Worm (Caenorhabditis elegans): ENCODE results near the gene mrps-9.

mrps-9 gene

DNA sequence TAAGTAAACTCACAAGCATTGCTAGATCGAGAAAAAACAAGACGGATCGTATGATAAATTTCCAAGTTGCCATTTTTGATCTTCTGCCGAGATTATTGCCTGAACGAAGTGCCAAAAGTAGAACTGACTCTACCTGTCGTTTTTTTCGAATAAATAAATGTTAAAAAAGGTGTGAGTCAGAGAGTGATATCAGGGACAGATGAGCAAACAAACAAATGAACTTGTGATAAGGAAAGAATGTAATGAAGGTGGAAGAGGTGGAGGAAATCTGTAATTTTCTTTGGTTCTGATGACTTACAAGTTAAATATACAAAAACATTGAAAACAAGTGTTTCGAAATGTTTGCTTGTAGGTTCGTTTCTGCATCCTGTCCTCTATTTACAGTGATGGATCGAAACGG, 26.5 kb upstream of the mrps-9 start, which contains the start of gene tsp-1:
tsp-1 (minus strand) TSS at position 99 of the 400 bp plus-strand sequence.
- no peak for TF ChIP-seq snpc-4 (tag; optimal IDR thresholded peaks at IDR 0.05)
- no peak for TF ChIP-seq M03D4.4 (tag; optimal IDR thresholded peaks at IDR 0.05)
- no peak for TF ChIP-seq nhr-237 (tag; optimal IDR thresholded peaks at IDR 0.05)
- TF ChIP-seq unc-62 (GFP tag; optimal IDR thresholded peaks at IDR 0.05), result no peak
- TF ChIP-seq tbx-8 (GFP tag; optimal IDR thresholded peaks at IDR 0.05), result no peak
- no peak for TF ChIP-seq unc-120 (tag; optimal IDR thresholded peaks at IDR 0.05; ENCODE audit: poor library complexity, severe bottlenecking)
- TF ChIP-seq nhr-28 (tag; optimal IDR thresholded peaks at IDR 0.05), result no peak
- no peak for TF ChIP-seq sptf-1 (tag; optimal IDR thresholded peaks at IDR 0.05)

DNA sequence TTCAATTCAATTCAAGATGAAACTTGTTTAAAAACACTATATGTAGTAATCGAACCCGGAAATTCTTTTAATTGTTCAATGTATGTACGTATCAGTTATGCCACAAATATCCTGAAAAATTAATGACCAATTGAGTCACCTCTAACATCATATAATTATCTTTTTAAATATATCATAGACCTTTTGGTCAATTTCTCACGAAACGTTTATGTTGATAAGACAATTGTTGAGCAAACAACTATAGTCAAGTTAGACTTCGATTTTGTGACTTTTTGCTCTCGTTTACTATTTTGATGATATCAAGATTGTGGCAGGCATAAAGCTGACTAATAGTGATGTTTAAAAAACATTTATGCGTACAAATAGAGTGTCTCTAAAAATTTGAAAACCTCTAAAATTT, 25.6 kb upstream of the mrps-9 start:
- TF ChIP-seq pha-4 (tag; optimal IDR thresholded peaks at IDR 0.05), result no peak
- no peak for TF ChIP-seq lin-13 (tag; optimal IDR thresholded peaks at IDR 0.05)

DNA sequence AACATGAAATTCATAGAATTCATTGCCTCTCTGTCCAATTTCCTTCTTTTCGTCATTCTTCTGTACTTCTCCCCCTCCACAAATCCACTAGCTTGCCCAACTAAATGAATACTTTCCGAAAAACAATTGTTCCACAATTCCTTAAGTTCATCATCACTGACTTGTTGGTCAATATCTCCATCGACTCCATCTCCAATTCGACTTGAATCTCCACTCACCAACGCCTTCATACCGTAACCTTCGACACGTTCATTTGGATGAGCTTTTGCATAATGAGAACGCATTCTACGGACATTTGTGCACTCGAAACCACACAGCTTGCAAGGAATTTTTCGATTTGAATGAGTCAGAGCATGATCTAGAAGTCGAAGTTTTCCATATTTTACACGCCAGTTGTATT, 24.9 kb upstream of the mrps-9 start:
- no peak for TF ChIP-seq nhr-76 (tag; optimal IDR thresholded peaks at IDR 0.05)

DNA sequence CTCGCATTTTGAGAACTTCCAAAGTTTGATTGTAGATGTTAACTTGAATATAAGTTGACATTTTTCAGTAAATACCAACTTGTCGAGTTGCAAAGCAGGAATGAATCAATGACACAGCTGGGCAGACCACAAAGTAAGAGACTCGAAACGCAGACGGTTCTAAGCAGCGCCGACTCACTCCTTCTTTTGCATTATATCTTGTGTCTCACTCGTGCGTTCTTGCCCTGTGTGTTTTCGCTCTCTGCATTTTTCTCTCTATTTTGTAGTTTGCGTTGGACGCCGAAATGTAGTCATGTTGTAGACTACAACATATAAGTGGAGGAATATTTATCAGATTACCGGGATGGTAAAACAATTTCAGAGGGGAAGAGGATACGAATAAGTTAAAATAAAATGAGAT, 23.1 kb upstream of the mrps-9 start, which contains the start of gene C02F5.12:
C02F5.12 (minus strand) TSS at position 221 of the 400 bp plus-strand sequence.
- TF ChIP-seq mep-1 (tag; optimal IDR thresholded peaks at IDR 0.05), result peak; percentile 6
- TF ChIP-seq unc-120 (tag; optimal IDR thresholded peaks at IDR 0.05; ENCODE audit: poor library complexity, severe bottlenecking), result no peak
- no peak for TF ChIP-seq ceh-83 (GFP tag; optimal IDR thresholded peaks at IDR 0.05)
- TF ChIP-seq sptf-1 (tag; optimal IDR thresholded peaks at IDR 0.05), result no peak
- peak; percentile 95 for TF ChIP-seq nhr-12 (tag; optimal IDR thresholded peaks at IDR 0.05)
- TF ChIP-seq nhr-28 (tag; optimal IDR thresholded peaks at IDR 0.05), result peak; percentile 19
- no peak for TF ChIP-seq tbx-8 (GFP tag; optimal IDR thresholded peaks at IDR 0.05)
- peak; percentile 3 for TF ChIP-seq lsy-2 (tag; optimal IDR thresholded peaks at IDR 0.05)
- TF ChIP-seq sem-2 (GFP tag; optimal IDR thresholded peaks at IDR 0.05), result no peak
- no peak for TF ChIP-seq M03D4.4 (tag; optimal IDR thresholded peaks at IDR 0.05)

DNA sequence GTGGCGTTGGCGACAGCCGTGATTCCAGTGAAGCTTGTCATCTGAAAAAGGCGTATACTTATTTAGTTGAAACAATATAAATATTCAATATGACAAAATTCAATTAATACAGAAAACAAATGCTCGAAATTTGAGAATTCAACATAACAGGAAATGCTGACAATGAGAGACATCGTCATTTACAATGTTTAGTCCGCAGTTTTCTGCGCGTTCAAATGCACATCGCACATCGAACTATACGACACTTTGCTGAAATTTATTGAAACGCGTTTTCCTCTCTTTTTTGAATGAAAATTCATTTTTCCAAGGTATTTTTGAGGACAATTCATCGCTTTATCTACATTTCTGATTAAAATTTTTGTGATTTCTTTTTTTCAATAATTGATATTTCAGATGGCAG, 21.8 kb upstream of the mrps-9 start, which contains the start of the genes pbs-6 and cids-1:
pbs-6 (minus strand) TSS at position 41 of the 400 bp plus-strand sequence.
cids-1 (plus strand) TSS at position 394 of the 400 bp plus-strand sequence.
- TF ChIP-seq hlh-1 (tag; optimal IDR thresholded peaks at IDR 0.05) (peak; percentile 6), sem-2 (GFP tag; optimal IDR thresholded peaks at IDR 0.05) (no peak), lsy-2 (tag; optimal IDR thresholded peaks at IDR 0.05) (peak; percentile 6)

DNA sequence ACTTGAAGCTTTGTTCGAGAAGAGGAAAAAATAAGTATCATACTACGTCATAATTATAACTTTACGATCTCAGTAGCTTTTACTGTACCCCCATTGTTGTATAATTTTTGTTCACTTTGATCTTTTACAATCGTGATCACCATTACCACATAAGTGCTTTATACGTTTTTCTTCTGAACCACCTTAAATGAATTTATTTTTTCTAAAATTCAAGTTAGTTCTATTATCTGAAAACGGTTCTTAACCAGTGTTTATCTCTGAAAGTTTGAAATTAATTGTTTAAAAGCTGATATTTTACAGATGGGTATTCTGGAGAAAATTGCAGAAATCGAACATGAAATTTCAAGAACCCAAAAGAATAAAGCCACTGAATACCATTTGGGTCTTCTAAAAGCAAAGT, 20.3 kb upstream of the mrps-9 start, which contains the start of gene C02F5.3:
C02F5.3 (plus strand) TSS at position 301 of the 400 bp plus-strand sequence.
- TF ChIP-seq flh-1 (GFP tag; optimal IDR thresholded peaks at IDR 0.05) (no peak), tbx-8 (GFP tag; optimal IDR thresholded peaks at IDR 0.05) (no peak), ces-1 (GFP tag; optimal IDR thresholded peaks at IDR 0.05) (no peak), lin-13 (tag; optimal IDR thresholded peaks at IDR 0.05) (no peak)

DNA sequence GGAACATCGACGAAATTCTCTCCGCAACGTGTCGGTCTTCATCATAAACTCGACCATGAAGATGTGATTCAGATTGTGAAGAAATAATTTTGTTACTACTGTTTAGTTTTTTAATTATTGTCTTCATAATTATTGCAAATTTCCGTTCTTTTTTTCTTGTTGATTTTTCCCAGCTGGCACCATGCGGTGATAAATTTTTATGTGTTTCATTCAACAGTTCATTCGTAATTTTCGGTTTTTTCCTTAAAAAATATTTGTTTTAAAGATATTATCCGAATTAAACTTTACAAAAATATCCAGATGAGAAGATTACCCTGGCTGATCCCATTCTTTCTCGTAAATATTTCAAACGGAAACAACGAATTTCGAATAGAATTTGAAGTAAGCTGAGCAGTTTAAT, 18.8 kb upstream of the mrps-9 start, which contains the start of gene C02F5.13:
C02F5.13 (plus strand) TSS at position 301 of the 400 bp plus-strand sequence.
- TF ChIP-seq ceh-43 (GFP tag; optimal IDR thresholded peaks at IDR 0.05) (no peak), M03D4.4 (tag; optimal IDR thresholded peaks at IDR 0.05) (no peak), unc-120 (tag; optimal IDR thresholded peaks at IDR 0.05; ENCODE audit: poor library complexity, severe bottlenecking) (no peak)

DNA sequence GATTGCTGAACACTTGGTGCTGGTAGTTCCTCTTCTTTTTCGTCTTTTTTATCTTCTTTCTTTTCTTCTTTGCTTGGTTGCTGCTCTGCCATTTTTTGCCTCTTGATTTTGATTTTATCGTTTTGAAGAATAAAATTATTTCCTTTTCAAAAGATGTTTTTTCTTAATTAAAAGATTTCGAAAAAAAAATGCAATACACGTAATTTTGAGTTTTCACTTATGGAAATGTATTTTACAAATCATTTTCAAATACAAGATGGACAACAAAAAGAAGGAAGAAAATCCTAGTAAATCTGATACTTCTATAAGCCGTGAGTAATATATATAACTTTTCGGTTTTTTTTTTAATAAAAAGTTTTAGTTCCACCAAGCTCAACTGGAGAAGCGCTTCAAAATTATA, 16.5 kb upstream of the mrps-9 start, which contains the start of the genes C02F5.10 and C02F5.2:
C02F5.10 (minus strand) TSS at position 101 of the 400 bp plus-strand sequence.
C02F5.2 (plus strand) TSS at position 239 of the 400 bp plus-strand sequence.
- TF ChIP-seq nhr-76 (tag; optimal IDR thresholded peaks at IDR 0.05), result no peak
- TF ChIP-seq blmp-1 (tag; optimal IDR thresholded peaks at IDR 0.05), result no peak
- TF ChIP-seq drap-1 (GFP tag; optimal IDR thresholded peaks at IDR 0.05), result no peak
- TF ChIP-seq unc-39 (tag; optimal IDR thresholded peaks at IDR 0.05), result no peak
- TF ChIP-seq unc-120 (tag; optimal IDR thresholded peaks at IDR 0.05; ENCODE audit: poor library complexity, severe bottlenecking), result no peak
- TF ChIP-seq pha-4 (tag; optimal IDR thresholded peaks at IDR 0.05), result no peak
- TF ChIP-seq sptf-1 (tag; optimal IDR thresholded peaks at IDR 0.05), result no peak
- TF ChIP-seq elt-3 (tag; optimal IDR thresholded peaks at IDR 0.05), result no peak
- no peak for TF ChIP-seq nhr-12 (tag; optimal IDR thresholded peaks at IDR 0.05)
- TF ChIP-seq mab-5 (tag; optimal IDR thresholded peaks at IDR 0.05), result no peak

Data from whole organism, mixed stage, embryonic.